Fruit fly (Drosophila melanogaster): Measurements from ENCODE around the gene naz.
A peak's percentile ranks its signal among the peaks of the same experiment; 100 is the strongest.

naz gene

DNA sequence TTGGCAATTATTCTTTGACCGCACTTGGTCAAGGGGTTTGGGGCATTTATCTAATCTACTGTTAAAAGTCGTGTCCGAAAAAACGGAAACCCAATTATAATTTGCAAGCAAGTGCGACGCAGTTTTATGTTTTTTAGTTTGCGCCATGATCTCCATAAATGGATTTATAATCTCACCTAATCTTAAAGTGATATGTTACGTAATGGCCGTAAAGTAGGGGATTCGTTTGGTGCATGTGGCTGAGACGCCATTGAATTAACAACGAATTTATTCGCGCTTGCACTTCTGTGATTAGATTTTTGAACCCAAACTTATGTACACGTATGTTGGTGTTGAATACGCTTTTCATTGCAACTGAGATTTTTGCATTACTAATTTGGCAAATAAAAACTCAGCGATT is 52.1 kb downstream of the naz start:
- no peak for TF ChIP-seq CG11617 (GFP tag; optimal IDR thresholded peaks at IDR 0.05)
- no peak for TF ChIP-seq kay (GFP tag; ENCODE audit: borderline replicate concordance)
- TF ChIP-seq bab1 (GFP tag; optimal IDR thresholded peaks at IDR 0.05) = no peak
- no peak for TF ChIP-seq CG12768 (GFP tag; optimal IDR thresholded peaks at IDR 0.05)
- no peak for TF ChIP-seq CG14711 (tag; optimal IDR thresholded peaks at IDR 0.05)
- TF ChIP-seq CG7045 (GFP tag; optimal IDR thresholded peaks at IDR 0.05) = no peak
- TF ChIP-seq Clk (GFP tag; optimal IDR thresholded peaks at IDR 0.05) = no peak
- TF ChIP-seq cic (GFP tag; optimal IDR thresholded peaks at IDR 0.05) = no peak
- no peak for TF ChIP-seq Hr96 (GFP tag; optimal IDR thresholded peaks at IDR 0.05)
- TF ChIP-seq CG1620 (GFP tag; optimal IDR thresholded peaks at IDR 0.05) = no peak
- no peak for TF ChIP-seq ovo (GFP tag; optimal IDR thresholded peaks at IDR 0.05)
- no peak for TF ChIP-seq CG33017 (tag; optimal IDR thresholded peaks at IDR 0.05)
- TF ChIP-seq CG5204 (GFP tag; optimal IDR thresholded peaks at IDR 0.05) = no peak
- TF ChIP-seq toe (GFP tag; optimal IDR thresholded peaks at IDR 0.05) = no peak
- TF ChIP-seq Mnt (GFP tag; optimal IDR thresholded peaks at IDR 0.05) = no peak
- TF ChIP-seq cnc (optimal IDR thresholded peaks at IDR 0.05) = no peak
- no peak for TF ChIP-seq tj (GFP tag; optimal IDR thresholded peaks at IDR 0.05)
- TF ChIP-seq CG7101 (tag; optimal IDR thresholded peaks at IDR 0.05) = no peak
- TF ChIP-seq pad (GFP tag; optimal IDR thresholded peaks at IDR 0.05) = no peak

DNA sequence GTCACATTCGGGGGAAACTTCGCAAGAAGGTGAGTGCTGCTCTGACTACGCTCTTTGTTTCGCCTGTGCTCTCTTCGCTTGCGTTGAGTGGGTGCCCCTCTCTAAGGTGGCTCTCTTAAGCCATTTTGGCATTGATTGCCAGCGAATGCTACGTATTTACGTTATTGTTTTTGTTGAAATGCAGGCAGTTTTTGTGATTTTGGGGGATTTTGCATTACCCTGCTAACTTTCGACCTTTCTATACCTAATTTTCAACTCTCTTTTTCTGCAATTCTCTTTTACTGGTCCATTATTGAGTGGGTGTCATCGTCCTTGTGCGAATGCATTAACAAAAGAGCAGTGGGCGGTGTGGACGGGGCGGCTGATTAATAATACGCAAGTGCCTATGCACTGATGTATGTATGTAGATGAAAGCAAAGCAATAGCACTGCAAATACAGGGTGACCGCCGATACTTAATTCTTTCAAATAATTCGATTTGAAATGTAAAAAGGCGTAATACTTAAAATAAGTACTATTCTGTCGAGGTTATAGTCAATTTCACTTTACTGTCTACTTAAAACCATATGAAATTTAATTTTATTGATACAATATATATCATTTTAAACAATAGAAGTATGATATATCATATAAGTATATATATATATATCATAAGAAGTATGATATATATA is 53.5 kb downstream of the naz start:
- TF ChIP-seq tj (GFP tag; optimal IDR thresholded peaks at IDR 0.05) (no peak), CG33017 (tag; optimal IDR thresholded peaks at IDR 0.05) (peak; percentile 81), CG11617 (GFP tag; optimal IDR thresholded peaks at IDR 0.05) (peak; percentile 69), CG14711 (tag; optimal IDR thresholded peaks at IDR 0.05) (peak; percentile 39), Clk (GFP tag; optimal IDR thresholded peaks at IDR 0.05) (no peak), ovo (GFP tag; optimal IDR thresholded peaks at IDR 0.05) (no peak), CG5204 (GFP tag; optimal IDR thresholded peaks at IDR 0.05) (no peak), bab1 (GFP tag; optimal IDR thresholded peaks at IDR 0.05) (peak; percentile 13), CG7101 (tag; optimal IDR thresholded peaks at IDR 0.05) (peak; percentile 45)

DNA sequence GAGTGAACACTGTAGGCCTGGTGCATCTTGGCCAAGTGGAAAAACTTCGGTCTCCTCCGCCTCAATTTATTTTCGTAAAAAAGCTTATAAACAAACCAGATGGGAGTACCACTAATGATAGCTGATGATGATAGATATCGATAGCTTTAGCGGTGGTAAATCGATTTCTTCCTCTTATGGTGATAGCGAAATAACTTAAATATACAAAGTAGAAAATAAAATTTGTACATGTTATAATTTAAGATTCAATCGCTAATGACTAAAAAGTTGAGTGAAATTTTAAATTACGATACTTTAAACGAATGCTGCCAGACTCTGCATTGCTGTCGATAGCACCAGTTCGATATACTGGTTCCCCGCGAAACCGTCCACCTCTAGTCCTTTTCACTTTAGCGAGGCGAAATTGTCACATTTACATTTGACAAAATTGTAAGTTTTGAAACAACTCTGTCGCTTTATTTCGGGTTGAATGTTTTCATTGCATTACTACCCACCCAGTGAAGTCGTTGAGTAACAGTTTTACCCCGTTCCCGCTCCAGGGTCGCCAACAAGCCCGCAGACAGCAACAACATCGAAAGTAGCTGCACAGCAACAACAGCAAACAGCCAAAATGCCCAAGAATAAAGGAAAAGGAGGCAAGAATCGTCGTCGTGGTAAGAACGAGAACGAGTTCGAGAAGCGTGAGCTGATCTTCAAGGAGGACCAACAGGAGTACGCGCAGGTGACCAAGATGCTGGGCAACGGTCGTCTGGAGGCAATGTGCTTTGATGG is 54.2 kb downstream of the naz start, which contains the start of the genes Vps39 and eIF1A:
Gene Vps39 (minus strand): TSS at position 119 of the 771 bp plus-strand sequence.
Gene eIF1A (plus strand): TSS at position 338 of the 771 bp plus-strand sequence.
- TF ChIP-seq cic (GFP tag; optimal IDR thresholded peaks at IDR 0.05) = peak; percentile 5
- no peak for TF ChIP-seq cnc (optimal IDR thresholded peaks at IDR 0.05)
- TF ChIP-seq CG33017 (tag; optimal IDR thresholded peaks at IDR 0.05) = peak; percentile 53
- TF ChIP-seq ovo (GFP tag; optimal IDR thresholded peaks at IDR 0.05) = peak; percentile 41
- no peak for TF ChIP-seq toe (GFP tag; optimal IDR thresholded peaks at IDR 0.05)
- peak; percentile 47 for TF ChIP-seq CG14711 (tag; optimal IDR thresholded peaks at IDR 0.05)
- no peak for TF ChIP-seq bab1 (GFP tag; optimal IDR thresholded peaks at IDR 0.05)
- peak; percentile 33 for TF ChIP-seq Clk (GFP tag; optimal IDR thresholded peaks at IDR 0.05)
- peak; percentile 14 for TF ChIP-seq tj (GFP tag; optimal IDR thresholded peaks at IDR 0.05)
- TF ChIP-seq Crg-1 (GFP tag; optimal IDR thresholded peaks at IDR 0.05) = peak; percentile 55
- peak; percentile 33 for TF ChIP-seq CG7045 (GFP tag; optimal IDR thresholded peaks at IDR 0.05)
- peak; percentile 12 for TF ChIP-seq CG12768 (GFP tag; optimal IDR thresholded peaks at IDR 0.05)
- peak; percentile 33 for TF ChIP-seq CG7101 (tag; optimal IDR thresholded peaks at IDR 0.05)
- no peak for TF ChIP-seq kay (GFP tag; ENCODE audit: borderline replicate concordance)
- TF ChIP-seq CG11617 (GFP tag; optimal IDR thresholded peaks at IDR 0.05) = peak; percentile 6
- peak; percentile 66 for TF ChIP-seq CG1620 (GFP tag; optimal IDR thresholded peaks at IDR 0.05)
- TF ChIP-seq CG5204 (GFP tag; optimal IDR thresholded peaks at IDR 0.05) = no peak
- peak; percentile 66 for TF ChIP-seq Mnt (GFP tag; optimal IDR thresholded peaks at IDR 0.05)
- peak; percentile 67 for TF ChIP-seq Hr96 (GFP tag; optimal IDR thresholded peaks at IDR 0.05)
- peak; percentile 13 for TF ChIP-seq pad (GFP tag; optimal IDR thresholded peaks at IDR 0.05)

DNA sequence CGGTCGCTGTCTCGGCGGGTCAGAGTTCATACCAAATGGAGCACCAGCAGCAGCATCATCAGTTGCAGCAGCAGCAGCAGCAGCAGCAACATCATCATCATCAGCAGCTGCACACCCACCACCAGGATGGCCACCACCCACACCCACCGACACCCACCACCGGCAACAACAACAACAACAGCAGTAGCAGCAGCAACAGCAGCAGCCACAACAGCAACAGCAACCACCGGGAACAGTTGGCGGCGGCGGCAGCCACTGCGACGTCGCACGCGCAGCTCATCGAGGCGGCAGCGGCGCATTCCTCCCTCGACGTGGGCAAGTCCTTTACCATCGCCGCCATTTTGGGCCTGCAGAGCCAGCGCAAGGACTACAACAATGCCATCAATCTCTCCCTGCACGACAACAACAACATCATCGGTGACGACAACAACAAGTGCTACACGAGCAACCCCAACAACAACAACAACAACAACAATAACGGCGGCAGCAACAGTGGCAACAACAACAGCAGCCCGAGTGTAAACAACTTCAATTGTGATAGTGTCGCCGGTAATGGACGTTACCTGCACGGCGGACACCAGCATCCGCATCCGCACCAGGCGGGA is 58.9 kb downstream of the naz start:
- TF ChIP-seq CG7045 (GFP tag; optimal IDR thresholded peaks at IDR 0.05) = no peak

DNA sequence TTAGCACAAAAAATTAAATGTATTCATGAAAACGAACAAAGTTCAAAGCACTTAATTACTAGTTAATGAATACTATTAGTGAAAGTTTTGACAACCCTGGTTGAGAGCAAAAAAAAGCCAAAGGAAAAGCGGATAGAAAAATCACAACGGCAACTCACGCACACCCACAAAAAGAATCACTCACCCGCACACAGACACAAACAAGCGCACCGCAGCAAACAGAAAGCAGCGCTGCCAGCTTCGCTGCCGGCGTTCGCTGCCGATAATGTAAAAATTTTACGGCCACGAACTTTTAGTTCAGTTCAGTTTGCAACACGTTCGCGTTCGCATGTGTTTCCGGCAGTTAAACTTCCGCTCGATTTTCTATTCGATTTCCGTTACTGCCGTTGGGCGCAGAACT is 61.3 kb downstream of the naz start, which contains the start of gene CG18599:
Gene CG18599 (plus strand): TSS at position 301 of the 400 bp plus-strand sequence.
- no peak for TF ChIP-seq pad (GFP tag; optimal IDR thresholded peaks at IDR 0.05)
- no peak for TF ChIP-seq CG14711 (tag; optimal IDR thresholded peaks at IDR 0.05)
- TF ChIP-seq CG33017 (tag; optimal IDR thresholded peaks at IDR 0.05) = no peak
- no peak for TF ChIP-seq CG7101 (tag; optimal IDR thresholded peaks at IDR 0.05)
- no peak for TF ChIP-seq cic (GFP tag; optimal IDR thresholded peaks at IDR 0.05)
- TF ChIP-seq bab1 (GFP tag; optimal IDR thresholded peaks at IDR 0.05) = no peak
- no peak for TF ChIP-seq CG11617 (GFP tag; optimal IDR thresholded peaks at IDR 0.05)
- no peak for TF ChIP-seq Hr96 (GFP tag; optimal IDR thresholded peaks at IDR 0.05)
- TF ChIP-seq CG1620 (GFP tag; optimal IDR thresholded peaks at IDR 0.05) = no peak

DNA sequence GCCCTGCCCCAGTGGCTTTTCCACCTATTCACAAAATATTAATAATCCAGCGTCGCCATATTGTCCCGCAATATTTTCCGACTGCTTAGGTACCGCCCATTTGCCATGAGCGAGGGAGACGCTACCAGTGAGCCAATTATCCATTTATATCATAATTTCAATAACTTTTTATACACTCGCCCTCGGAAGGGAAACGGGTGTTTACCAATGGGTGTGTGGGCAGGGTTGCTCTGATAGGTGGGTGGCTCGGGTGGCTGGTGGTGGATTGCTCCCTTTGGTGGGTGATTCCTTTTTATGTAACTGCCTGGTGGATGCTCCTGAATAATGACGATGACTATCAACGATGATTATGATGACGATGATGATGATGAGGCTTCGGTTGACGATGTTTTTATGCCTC is 62.1 kb downstream of the naz start:
- TF ChIP-seq Hr96 (GFP tag; optimal IDR thresholded peaks at IDR 0.05) (no peak), CG14711 (tag; optimal IDR thresholded peaks at IDR 0.05) (no peak), toe (GFP tag; optimal IDR thresholded peaks at IDR 0.05) (no peak), Crg-1 (GFP tag; optimal IDR thresholded peaks at IDR 0.05) (no peak), CG7045 (GFP tag; optimal IDR thresholded peaks at IDR 0.05) (no peak), tj (GFP tag; optimal IDR thresholded peaks at IDR 0.05) (no peak), Clk (GFP tag; optimal IDR thresholded peaks at IDR 0.05) (no peak), bab1 (GFP tag; optimal IDR thresholded peaks at IDR 0.05) (no peak), ovo (GFP tag; optimal IDR thresholded peaks at IDR 0.05) (no peak), Mnt (GFP tag; optimal IDR thresholded peaks at IDR 0.05) (no peak), CG5204 (GFP tag; optimal IDR thresholded peaks at IDR 0.05) (no peak)

All from whole organism, adult.